Worm (Caenorhabditis elegans): ENCODE data around the gene tbx-33.

Gene tbx-33

ce11 chrIII:11633444-11633843, 3.2 kb downstream of the tbx-33 start:
- TF ChIP-seq nhr-120 (GFP tag; IDR thresholded peaks at IDR 0.05) (0 out of 2 replicates have a peak, but pooled peaks have one; percentile 20), Y95B8A.8 (GFP tag; IDR thresholded peaks at IDR 0.05) (no peak)

ce11 chrIII:11632376-11632775, 4.3 kb downstream of the tbx-33 start:
- TF ChIP-seq ets-4 (GFP tag; optimal IDR thresholded peaks at IDR 0.05) (no peak), rpc-1 (optimal IDR thresholded peaks at IDR 0.05) (no peak), rpc-1 (tag; optimal IDR thresholded peaks at IDR 0.05) (no peak), ztf-3 (GFP tag; optimal IDR thresholded peaks at IDR 0.05) (no peak), ceh-79 (tag; optimal IDR thresholded peaks at IDR 0.05) (no peak), ama-1 (optimal IDR thresholded peaks at IDR 0.05) (no peak), ama-1 (GFP tag; optimal IDR thresholded peaks at IDR 0.05) (no peak), ztf-25 (GFP tag; IDR thresholded peaks at IDR 0.05) (no peak)

- no peak for TF ChIP-seq mes-4 (tag; optimal IDR thresholded peaks at IDR 0.05)
- TF ChIP-seq nhr-80 (tag; optimal IDR thresholded peaks at IDR 0.05) = peak; percentile 16
Measured at ce11 chrIII:11631111-11631510, 5.5 kb downstream of the tbx-33 start.

ce11 chrIII:11629354-11629753, 7.3 kb downstream of the tbx-33 start, which contains the start of gene Y66A7A.7:
Gene Y66A7A.7, minus strand, starts transcription at chrIII:11629454.
- TF ChIP-seq C06A6.2 (GFP tag; conservative IDR thresholded peaks at IDR 0.05) (no peak), nhr-80 (tag; optimal IDR thresholded peaks at IDR 0.05) (no peak), sea-2 (GFP tag; IDR thresholded peaks at IDR 0.05) (no peak), hsf-1 (GFP tag; IDR thresholded peaks at IDR 0.05) (no peak), fkh-3 (tag; optimal IDR thresholded peaks at IDR 0.05) (no peak), ama-1 (optimal IDR thresholded peaks at IDR 0.05) (no peak), ama-1 (GFP tag; optimal IDR thresholded peaks at IDR 0.05) (no peak), snpc-4 (GFP tag; optimal IDR thresholded peaks at IDR 0.05) (no peak), snpc-4 (tag; optimal IDR thresholded peaks at IDR 0.05) (no peak), ztf-28 (GFP tag; IDR thresholded peaks at IDR 0.05) (no peak), chd-7 (tag; optimal IDR thresholded peaks at IDR 0.05) (no peak), ZK185.1 (tag; optimal IDR thresholded peaks at IDR 0.05; ENCODE audit: poor library complexity, severe bottlenecking) (no peak), F37B4.10 (GFP tag; IDR thresholded peaks at IDR 0.05) (no peak), egl-44 (GFP tag; IDR thresholded peaks at IDR 0.05) (no peak), mes-4 (tag; optimal IDR thresholded peaks at IDR 0.05) (no peak), ztf-25 (GFP tag; IDR thresholded peaks at IDR 0.05) (no peak)

- TF ChIP-seq die-1 (tag; optimal IDR thresholded peaks at IDR 0.05) (no peak), zfh-2 (GFP tag; conservative IDR thresholded peaks at IDR 0.05) (peak; percentile 67), F55B11.4 (tag; optimal IDR thresholded peaks at IDR 0.05; ENCODE audit: borderline replicate concordance, insufficient read depth) (no peak), ceh-27 (GFP tag; optimal IDR thresholded peaks at IDR 0.05) (no peak), mcd-1 (GFP tag; IDR thresholded peaks at IDR 0.05) (peak; percentile 30; the same call in 1 of the 2 replicates), ztf-28 (GFP tag; IDR thresholded peaks at IDR 0.05) (no peak), sptf-2 (GFP tag; optimal IDR thresholded peaks at IDR 0.05) (peak; percentile 2), snpc-4 (GFP tag; optimal IDR thresholded peaks at IDR 0.05) (no peak), snpc-4 (tag; optimal IDR thresholded peaks at IDR 0.05) (peak; percentile 8 to 59 (median 33))
Measured at ce11 chrIII:11627631-11628030, 9.0 kb downstream of the tbx-33 start.

- TF ChIP-seq ceh-58 (GFP tag; IDR thresholded peaks at IDR 0.05) = no peak
- TF ChIP-seq F10E7.11 (tag; optimal IDR thresholded peaks at IDR 0.05) = no peak
Measured at ce11 chrIII:11624838-11625292, 11.8 kb downstream of the tbx-33 start, which contains the start of gene gly-8. Gene gly-8, plus strand, starts transcription at chrIII:11625242.
